Worm (Caenorhabditis elegans) whole organism, mixed stage, embryonic: Measurements from ENCODE around the gene nhr-114.

ENCODE experiments used
- bed-3 ChIP-seq: fragments of 200-800 bp; sonication (Bioruptor generic); optimal IDR thresholded peaks from 3 replicates; lab custom pipeline; 2018; ENCODE audit warnings: mild to moderate bottlenecking, missing genetic modification characterization, moderate library complexity, missing compliant biosample characterization
- blmp-1 ChIP-seq: fragments of 150-350 bp; optimal IDR thresholded peaks from 2 replicates; lab custom pipeline; 2014; ENCODE audit warnings: missing biosample characterization, missing genetic modification characterization
- ceh-39 ChIP-seq: fragments of 150-350 bp; optimal IDR thresholded peaks from 2 replicates; lab custom pipeline; 2014; ENCODE audit warnings: missing biosample characterization, missing genetic modification characterization
- ceh-43 ChIP-seq: fragments of 200-800 bp; sonication (Bioruptor generic); optimal IDR thresholded peaks from 2 replicates; lab custom pipeline; 2018; ENCODE audit warnings: mild to moderate bottlenecking, missing genetic modification characterization, moderate library complexity, missing compliant biosample characterization
- ham-2 ChIP-seq: fragments of 200-800 bp; sonication (Bioruptor generic); optimal IDR thresholded peaks from 2 replicates; lab custom pipeline; 2018; ENCODE audit warnings: mild to moderate bottlenecking, missing genetic modification characterization, missing compliant biosample characterization
- lin-32 ChIP-seq: fragments of 200-800 bp; sonication (Bioruptor generic); optimal IDR thresholded peaks from 2 replicates; lab custom pipeline; 2018; ENCODE audit warnings: mild to moderate bottlenecking, missing genetic modification characterization, missing compliant biosample characterization
- mep-1 ChIP-seq: fragments of 150-350 bp; optimal IDR thresholded peaks from 2 replicates; lab custom pipeline; 2017; ENCODE audit warnings: missing biosample characterization, missing genetic modification reagents, missing genetic modification characterization, inconsistent platforms
- nhr-28 ChIP-seq: fragments of 150-350 bp; optimal IDR thresholded peaks from 2 replicates; lab custom pipeline; 2014; ENCODE audit warnings: missing biosample characterization, missing genetic modification characterization
- snpc-4 ChIP-seq: fragments of 150-350 bp; optimal IDR thresholded peaks from 2 replicates; lab custom pipeline; 2014; ENCODE audit warnings: missing biosample characterization, missing genetic modification characterization
- sptf-1 ChIP-seq: sonication (generic microtip); optimal IDR thresholded peaks from 2 replicates; lab custom pipeline; 2017; ENCODE audit warnings: mild to moderate bottlenecking, missing genetic modification characterization, moderate library complexity, missing compliant biosample characterization
- ztf-11 ChIP-seq: fragments of 150-350 bp; optimal IDR thresholded peaks from 2 replicates; lab custom pipeline; 2014; ENCODE audit warnings: missing biosample characterization, missing genetic modification characterization

DNA sequence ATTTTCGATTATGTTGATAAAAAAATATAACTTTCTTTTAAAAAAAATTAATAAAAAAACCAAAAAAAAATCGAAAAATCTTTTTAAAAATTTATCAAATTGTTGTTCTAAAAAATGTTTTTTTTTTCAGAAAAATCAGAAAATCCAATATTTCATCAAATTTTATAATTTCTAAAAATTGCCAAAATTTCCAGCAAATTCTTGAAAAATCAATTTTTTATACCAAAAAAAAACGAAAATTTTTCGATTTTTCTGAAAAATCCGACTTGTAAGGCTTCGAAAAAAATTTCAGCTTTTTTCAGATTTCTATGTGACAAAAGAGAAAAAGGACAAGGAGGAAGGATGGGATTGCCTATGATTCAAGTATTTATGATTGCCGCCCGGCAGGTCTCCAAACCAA lies 17.4 kb downstream of the nhr-114 start, which contains the start of gene H43I07.1:
- no peak for TF ChIP-seq blmp-1
- TF ChIP-seq ham-2 (GFP tag; lab: Kevin White, UChicago): no peak
- TF ChIP-seq ceh-39 (tag; lab: Kevin White, UChicago): no peak
- no peak for TF ChIP-seq ceh-43 (GFP tag; lab: Kevin White, UChicago)
- no peak for TF ChIP-seq ztf-11 (tag; lab: Kevin White, UChicago)
- TF ChIP-seq lin-32 (GFP tag; lab: Kevin White, UChicago): no peak
- TF ChIP-seq nhr-28 (tag; lab: Kevin White, UChicago): no peak
- no peak for TF ChIP-seq sptf-1 (tag; lab: Kevin White, UChicago)
- no peak for TF ChIP-seq mep-1 (tag; lab: Kevin White, UChicago)
- TF ChIP-seq bed-3: no peak
- no peak for TF ChIP-seq snpc-4 (tag; lab: Kevin White, UChicago)
